Fruit fly (Drosophila melanogaster): ENCODE data around the gene Atg1.
A peak's percentile ranks its signal among the peaks of the same experiment; 100 is the strongest.

DNA sequence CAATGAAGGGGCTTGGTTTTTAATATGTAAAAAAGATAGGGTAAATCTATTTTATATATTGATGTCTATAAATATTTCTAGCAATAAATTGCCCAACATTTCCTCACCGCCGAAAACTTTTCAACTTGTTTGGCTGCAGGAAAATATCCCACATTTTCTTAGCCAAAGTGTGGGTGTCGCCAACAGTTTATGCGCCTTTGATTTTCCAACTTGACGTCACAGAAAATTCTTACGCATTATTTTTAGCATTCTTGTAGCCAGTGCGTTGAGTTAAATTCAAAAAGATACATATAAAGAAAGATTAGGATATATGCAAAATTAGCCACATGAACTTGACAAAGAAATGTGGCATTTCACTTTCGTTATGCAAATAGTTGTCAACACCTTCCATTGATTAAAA, 35.0 kb upstream of the Atg1 start:
- no peak for TF ChIP-seq Hr96 (GFP tag; optimal IDR thresholded peaks at IDR 0.05)
- no peak for TF ChIP-seq toe (GFP tag; optimal IDR thresholded peaks at IDR 0.05)
- TF ChIP-seq Clk (GFP tag; optimal IDR thresholded peaks at IDR 0.05): no peak
- TF ChIP-seq CG5204 (GFP tag; optimal IDR thresholded peaks at IDR 0.05): no peak
- no peak for TF ChIP-seq cnc (optimal IDR thresholded peaks at IDR 0.05)
- TF ChIP-seq CG11617 (GFP tag; optimal IDR thresholded peaks at IDR 0.05): no peak
- no peak for TF ChIP-seq CG12768 (GFP tag; optimal IDR thresholded peaks at IDR 0.05)
- no peak for TF ChIP-seq CG7101 (tag; optimal IDR thresholded peaks at IDR 0.05)
- no peak for TF ChIP-seq CG1620 (GFP tag; optimal IDR thresholded peaks at IDR 0.05)
- TF ChIP-seq Crg-1 (GFP tag; optimal IDR thresholded peaks at IDR 0.05): no peak
- TF ChIP-seq kay (GFP tag; ENCODE audit: borderline replicate concordance): peak; percentile 43
- no peak for TF ChIP-seq bab1 (GFP tag; optimal IDR thresholded peaks at IDR 0.05)
- no peak for TF ChIP-seq CG33017 (tag; optimal IDR thresholded peaks at IDR 0.05)
- no peak for TF ChIP-seq CG14711 (tag; optimal IDR thresholded peaks at IDR 0.05)
